Worm (Caenorhabditis elegans): ENCODE results near the gene haf-2.
"Not testable (repeated sequence)": the region's sequence is repeated elsewhere in the genome, so short reads cannot be mapped to it uniquely, and the experiment has no call there.

Gene haf-2

ce11 chrII:7374980-7375379 lies 18.8 kb upstream of the haf-2 start, which contains the start of gene F43E2.1:
Gene F43E2.1, plus strand, starts transcription at chrII:7375280.
- TF ChIP-seq unc-62 (GFP tag; optimal IDR thresholded peaks at IDR 0.05): no peak

ce11 chrII:7374143-7374542 lies 17.9 kb upstream of the haf-2 start, which contains the start of the genes mtch-1 and rpb-4:
Gene mtch-1, minus strand, starts transcription at chrII:7374166.
Gene rpb-4, plus strand, starts transcription at chrII:7374495.
- no peak for TF ChIP-seq unc-62 (GFP tag; optimal IDR thresholded peaks at IDR 0.05)

ce11 chrII:7370195-7370594 lies 14.0 kb upstream of the haf-2 start, which contains the start of gene F43E2.11:
Gene F43E2.11, minus strand, starts transcription at chrII:7370295.
- TF ChIP-seq unc-62 (GFP tag; optimal IDR thresholded peaks at IDR 0.05): not testable (repeated sequence)

- no peak for TF ChIP-seq unc-62 (GFP tag; optimal IDR thresholded peaks at IDR 0.05)
These were observed 12.5 kb upstream of the haf-2 start, which contains the start of gene F43E2.6 for ce11 chrII:7368761-7369160. Gene F43E2.6, minus strand, starts transcription at chrII:7368861.

ce11 chrII:7363990-7364455 lies 7.8 kb upstream of the haf-2 start, which contains the start of gene msra-1:
Gene msra-1, minus strand, starts transcription at chrII:7364040.
- TF ChIP-seq unc-62 (GFP tag; optimal IDR thresholded peaks at IDR 0.05): no peak

ce11 chrII:7358489-7358943 lies 2.3 kb upstream of the haf-2 start, which contains the start of gene insc-1:
Gene insc-1, plus strand, starts transcription at chrII:7358893.
- TF ChIP-seq unc-62 (GFP tag; optimal IDR thresholded peaks at IDR 0.05): no peak

ce11 chrII:7357176-7357575 lies 950 bp upstream of the haf-2 start:
- TF ChIP-seq unc-62 (GFP tag; optimal IDR thresholded peaks at IDR 0.05): no peak

- TF ChIP-seq unc-62 (GFP tag; optimal IDR thresholded peaks at IDR 0.05): no peak
These were observed 547 bp upstream of the haf-2 start for ce11 chrII:7356773-7357172.

ce11 chrII:7353027-7353426 lies 3.2 kb downstream of the haf-2 start:
- no peak for TF ChIP-seq unc-62 (GFP tag; optimal IDR thresholded peaks at IDR 0.05)

- no peak for TF ChIP-seq unc-62 (GFP tag; optimal IDR thresholded peaks at IDR 0.05)
These were observed 3.7 kb downstream of the haf-2 start, which contains the start of gene hsp-4 for ce11 chrII:7352507-7352906. Gene hsp-4, minus strand, starts transcription at chrII:7352645.

- no peak for TF ChIP-seq unc-62 (GFP tag; optimal IDR thresholded peaks at IDR 0.05)
These were observed 8.2 kb downstream of the haf-2 start for ce11 chrII:7348063-7348462.

- no peak for TF ChIP-seq unc-62 (GFP tag; optimal IDR thresholded peaks at IDR 0.05)
These were observed 10.4 kb downstream of the haf-2 start for ce11 chrII:7345858-7346257.

ce11 chrII:7343668-7344067 lies 12.6 kb downstream of the haf-2 start:
- no peak for TF ChIP-seq unc-62 (GFP tag; optimal IDR thresholded peaks at IDR 0.05)

- TF ChIP-seq unc-62 (GFP tag; optimal IDR thresholded peaks at IDR 0.05): no peak
These were observed 13.3 kb downstream of the haf-2 start for ce11 chrII:7342884-7343283.

ce11 chrII:7341572-7342303 lies 14.5 kb downstream of the haf-2 start:
- TF ChIP-seq unc-62 (GFP tag; optimal IDR thresholded peaks at IDR 0.05): no peak

ce11 chrII:7340703-7341102 lies 15.5 kb downstream of the haf-2 start:
- TF ChIP-seq unc-62 (GFP tag; optimal IDR thresholded peaks at IDR 0.05): no peak

- no peak for TF ChIP-seq unc-62 (GFP tag; optimal IDR thresholded peaks at IDR 0.05)
These were observed 17.2 kb downstream of the haf-2 start, which contains the start of gene nhr-21 for ce11 chrII:7338995-7339394. Gene nhr-21, plus strand, starts transcription at chrII:7339229.

Data from whole organism, dauer.